Worm (Caenorhabditis elegans) whole organism, L1 larva: ENCODE results near the gene srh-268.

Experiments used
- C04F5.9 ChIP-seq: sonication (generic microtip); optimal IDR thresholded peaks from 2 replicates; lab custom pipeline; 2016; ENCODE audit warnings: missing genetic modification characterization, missing compliant biosample characterization
- C34B4.2 ChIP-seq: sonication (generic microtip); optimal IDR thresholded peaks from 2 replicates; lab custom pipeline; 2017; ENCODE audit warnings: mild to moderate bottlenecking, missing genetic modification characterization, missing compliant biosample characterization
- ama-1 ChIP-seq: fragments of 150-350 bp; optimal IDR thresholded peaks from 2 replicates; lab custom pipeline; 2014
- blmp-1 ChIP-seq: fragments of 150-350 bp; optimal IDR thresholded peaks from 2 replicates; lab custom pipeline; 2014; ENCODE audit warnings: missing biosample characterization, missing genetic modification characterization
- ceh-63 ChIP-seq: fragments of 200-800 bp; sonication (Bioruptor generic); optimal IDR thresholded peaks from 2 replicates; lab custom pipeline; 2018; ENCODE audit warnings: mild to moderate bottlenecking, missing genetic modification characterization, missing compliant biosample characterization
- ceh-82 ChIP-seq, 3 experiments: fragments of 150-350 bp in 1 of 3; sonication (generic microtip) in 2 of 3; optimal IDR thresholded peaks; 2 replicates each; lab custom pipeline; 2014 to 2017; ENCODE audit warnings: missing biosample characterization in 3 of 3, missing genetic modification characterization in 3 of 3
- ceh-88 ChIP-seq: fragments of 200-800 bp; sonication (Bioruptor generic); IDR thresholded peaks from 2 replicates; pipeline ENCODE4 v1.3.6; 2022; ENCODE audit warnings: missing genetic modification characterization, missing compliant biosample characterization
- ceh-90 ChIP-seq: sonication (generic microtip); optimal IDR thresholded peaks from 2 replicates; lab custom pipeline; 2016; ENCODE audit warnings: missing genetic modification characterization, missing compliant biosample characterization
- efl-1 ChIP-seq, 4 experiments: fragments of 150-350 bp; optimal IDR thresholded peaks in 3 of 4; peaks in 1 of 4; 1 replicate in 1 of 4; 2 replicates in 3 of 4; lab custom pipeline; 2014; ENCODE audit warnings: missing biosample characterization in 2 of 4, missing genetic modification characterization in 2 of 4, missing genetic modification reagents in 2 of 4
- egl-13 ChIP-seq: sonication (generic microtip); optimal IDR thresholded peaks from 2 replicates; lab custom pipeline; 2016; ENCODE audit warnings: missing genotype, missing genetic modification reagents, missing genetic modification characterization, missing compliant biosample characterization
- elt-2 ChIP-seq: sonication (generic microtip); optimal IDR thresholded peaks from 2 replicates; lab custom pipeline; 2016; ENCODE audit warnings: missing genetic modification characterization, mild to moderate bottlenecking, inconsistent platforms, missing compliant biosample characterization, missing genetic modification reagents
- fkh-10 ChIP-seq: sonication (generic microtip); optimal IDR thresholded peaks from 2 replicates; lab custom pipeline; 2017; ENCODE audit warnings: missing biosample characterization, missing genetic modification reagents, missing genetic modification characterization
- fkh-4 ChIP-seq: sonication (generic microtip); optimal IDR thresholded peaks from 2 replicates; lab custom pipeline; 2016; ENCODE audit warnings: missing compliant biosample characterization, missing genetic modification characterization, borderline replicate concordance
- hpl-2 ChIP-seq: fragments of 150-350 bp; optimal IDR thresholded peaks from 2 replicates; lab custom pipeline; 2014; ENCODE audit warnings: missing biosample characterization, missing genetic modification reagents, missing genetic modification characterization
- isw-1 ChIP-seq: fragments of 200-800 bp; sonication (Bioruptor generic); IDR thresholded peaks from 2 replicates; pipeline ENCODE4 v1.3.6; 2022; ENCODE audit warnings: missing genetic modification characterization, missing compliant biosample characterization
- jun-1 ChIP-seq: fragments of 150-350 bp; optimal IDR thresholded peaks from 2 replicates; lab custom pipeline; 2014; ENCODE audit warnings: missing biosample characterization, missing genetic modification reagents, missing genetic modification characterization
- lsy-2 ChIP-seq, 2 experiments: fragments of 150-350 bp; optimal IDR thresholded peaks; 2 replicates each; lab custom pipeline; 2014; ENCODE audit warnings: missing biosample characterization in 2 of 2, missing genetic modification characterization in 2 of 2
- mdl-1 ChIP-seq, 2 experiments: fragments of 150-350 bp; optimal IDR thresholded peaks; 2 replicates each; lab custom pipeline; 2014 to 2017; ENCODE audit warnings: missing biosample characterization in 2 of 2, missing genetic modification characterization in 2 of 2, inconsistent platforms in 1 of 2
- nhr-20 ChIP-seq: sonication (generic microtip); optimal IDR thresholded peaks from 2 replicates; lab custom pipeline; 2016; ENCODE audit warnings: mild to moderate bottlenecking, missing genetic modification characterization, missing compliant biosample characterization
- nhr-71 ChIP-seq: sonication (generic microtip); optimal IDR thresholded peaks from 2 replicates; lab custom pipeline; 2016; ENCODE audit warnings: mild to moderate bottlenecking, missing genetic modification characterization, moderate library complexity, missing compliant biosample characterization
- nhr-76 ChIP-seq: sonication (generic microtip); optimal IDR thresholded peaks from 2 replicates; lab custom pipeline; 2017; ENCODE audit warnings: missing biosample characterization, missing genetic modification characterization
- nhr-84 ChIP-seq: sonication (generic microtip); optimal IDR thresholded peaks from 2 replicates; lab custom pipeline; 2017; ENCODE audit warnings: missing biosample characterization, missing genetic modification characterization
- nhr-90 ChIP-seq: sonication (generic microtip); optimal IDR thresholded peaks from 2 replicates; lab custom pipeline; 2016; ENCODE audit warnings: mild to moderate bottlenecking, missing genetic modification characterization, missing compliant biosample characterization; ENCODE audit not compliant: poor library complexity
- pax-3 ChIP-seq: fragments of 200-800 bp; sonication (Bioruptor generic); optimal IDR thresholded peaks from 2 replicates; lab custom pipeline; 2018; ENCODE audit warnings: mild to moderate bottlenecking, missing genetic modification characterization, moderate library complexity, missing compliant biosample characterization
- skn-1 ChIP-seq: fragments of 150-350 bp; optimal IDR thresholded peaks from 2 replicates; lab custom pipeline; 2014; ENCODE audit warnings: missing biosample characterization, missing genetic modification characterization
- snu-23 ChIP-seq: sonication (generic microtip); optimal IDR thresholded peaks from 2 replicates; lab custom pipeline; 2016; ENCODE audit warnings: missing genetic modification characterization, missing compliant biosample characterization
- sox-4 ChIP-seq: sonication (generic microtip); optimal IDR thresholded peaks from 2 replicates; lab custom pipeline; 2016; ENCODE audit warnings: missing genetic modification characterization, missing compliant biosample characterization
- swsn-7 ChIP-seq: sonication (generic microtip); optimal IDR thresholded peaks from 2 replicates; lab custom pipeline; 2016; ENCODE audit warnings: missing genetic modification characterization, missing compliant biosample characterization
- tbx-2 ChIP-seq: sonication (generic microtip); optimal IDR thresholded peaks from 2 replicates; lab custom pipeline; 2016; ENCODE audit warnings: missing genetic modification characterization, missing compliant biosample characterization
- unc-30 ChIP-seq: sonication (generic microtip); optimal IDR thresholded peaks from 2 replicates; lab custom pipeline; 2017; ENCODE audit warnings: missing biosample characterization, missing genetic modification characterization
- unc-86 ChIP-seq: sonication (generic microtip); optimal IDR thresholded peaks from 2 replicates; lab custom pipeline; 2016; ENCODE audit warnings: missing genetic modification characterization, missing compliant biosample characterization
- zag-1 ChIP-seq: fragments of 150-350 bp; optimal IDR thresholded peaks from 2 replicates; lab custom pipeline; 2014; ENCODE audit warnings: missing biosample characterization, missing genetic modification characterization
- zip-4 ChIP-seq: fragments of 200-800 bp; sonication (Bioruptor generic); optimal IDR thresholded peaks from 2 replicates; lab custom pipeline; 2018; ENCODE audit warnings: mild to moderate bottlenecking, missing genetic modification characterization, moderate library complexity, missing compliant biosample characterization
- ztf-4 ChIP-seq: fragments of 150-350 bp; optimal IDR thresholded peaks from 2 replicates; lab custom pipeline; 2014; ENCODE audit warnings: missing biosample characterization, missing genetic modification characterization

Gene srh-268

DNA sequence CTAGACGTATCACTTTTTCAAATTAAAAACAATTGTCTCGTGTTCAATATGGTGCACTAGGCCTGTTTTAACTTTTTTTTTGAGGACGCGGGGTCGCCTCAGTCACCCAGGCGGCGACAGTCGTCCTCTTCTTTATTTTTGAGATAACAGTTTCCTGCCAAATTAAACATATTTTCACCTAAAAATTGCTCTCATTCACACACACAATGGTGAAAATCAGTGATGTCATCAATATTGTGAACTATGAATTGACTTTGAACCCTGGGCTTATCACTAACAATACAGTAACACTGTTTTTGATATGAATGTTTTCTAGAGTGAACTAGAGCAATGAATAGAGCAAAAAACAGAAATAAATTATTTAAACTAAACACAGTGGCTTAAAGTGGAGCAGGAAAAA, 17.8 kb upstream of the srh-268 start:
- TF ChIP-seq unc-30 (tag; lab: Kevin White, UChicago) (no peak), mdl-1 (tag; optimal IDR thresholded peaks at IDR 0.05; lab: Kevin White, UChicago) (no peak), elt-2 (peak; percentile 75), skn-1 (tag; lab: Kevin White, UChicago) (no peak)

DNA sequence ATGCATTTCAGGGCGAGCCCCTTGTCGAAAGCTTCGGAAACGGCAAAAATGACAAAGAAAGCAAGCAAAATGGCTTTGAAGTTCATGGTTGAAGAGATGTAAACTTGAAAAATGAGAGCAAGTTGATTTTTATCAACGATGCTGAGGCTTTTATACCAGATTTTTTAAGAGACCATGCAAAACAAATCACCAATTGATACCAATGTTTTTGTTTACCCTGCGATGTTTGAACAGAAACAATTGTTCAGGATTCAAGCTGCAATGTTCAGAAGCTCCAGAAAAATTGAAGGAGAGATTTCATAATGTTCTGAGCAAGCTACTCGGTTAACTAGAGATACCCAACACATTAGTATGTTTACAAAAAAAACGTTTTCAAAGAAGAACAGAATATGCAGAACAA, 16.8 kb upstream of the srh-268 start, which contains the start of gene C54F6.15:
Gene C54F6.15 (minus strand): TSS at position 101 of the 400 bp plus-strand sequence.
- TF ChIP-seq nhr-20 (no peak), elt-2 (no peak), nhr-84 (tag; lab: Kevin White, UChicago) (no peak), nhr-76 (no peak)

DNA sequence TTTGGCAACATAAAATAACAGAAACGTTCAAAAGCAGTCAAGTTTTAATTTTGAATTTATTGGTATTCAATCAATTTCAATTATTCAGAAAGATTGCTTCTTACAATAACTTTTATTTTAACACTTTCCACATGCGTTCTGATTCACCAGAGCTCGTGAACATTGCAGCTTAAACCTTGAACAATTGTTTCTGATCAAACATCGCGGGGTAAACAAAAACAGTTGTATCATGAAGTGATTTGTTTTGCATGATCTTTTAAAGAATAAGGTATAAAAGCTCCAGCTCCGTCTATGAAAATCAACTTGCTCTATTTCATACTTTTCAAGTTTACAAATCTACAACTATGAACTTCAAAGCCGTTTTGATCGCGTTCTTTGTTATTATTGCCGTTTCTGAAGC, 15.7 kb upstream of the srh-268 start, which contains the start of gene C54F6.6:
Gene C54F6.6 (plus strand): TSS at position 301 of the 400 bp plus-strand sequence.
- no peak for TF ChIP-seq nhr-90 (tag; lab: Kevin White, UChicago)
- TF ChIP-seq sox-4: no peak
- TF ChIP-seq elt-2: no peak
- no peak for TF ChIP-seq ceh-63 (GFP tag; lab: Kevin White, UChicago)
- no peak for TF ChIP-seq fkh-4 (tag; lab: Kevin White, UChicago)
- no peak for TF ChIP-seq ceh-90
- TF ChIP-seq hpl-2 (GFP tag; lab: Kevin White, UChicago): no peak
- no peak for TF ChIP-seq pax-3
- TF ChIP-seq tbx-2 (tag; lab: Kevin White, UChicago): no peak
- TF ChIP-seq blmp-1 (tag; lab: Kevin White, UChicago): no peak
- TF ChIP-seq zip-4 (GFP tag; lab: Kevin White, UChicago): no peak
- no peak for TF ChIP-seq fkh-10 (GFP tag; lab: Kevin White, UChicago)
- TF ChIP-seq snu-23 (GFP tag; lab: Kevin White, UChicago): no peak
- no peak for TF ChIP-seq zag-1
- TF ChIP-seq egl-13 (tag; lab: Kevin White, UChicago): no peak
- no peak for TF ChIP-seq ceh-88
- no peak for TF ChIP-seq unc-86 (tag; lab: Kevin White, UChicago)
- no peak for TF ChIP-seq isw-1 (GFP tag; lab: Robert Waterston, UW)

DNA sequence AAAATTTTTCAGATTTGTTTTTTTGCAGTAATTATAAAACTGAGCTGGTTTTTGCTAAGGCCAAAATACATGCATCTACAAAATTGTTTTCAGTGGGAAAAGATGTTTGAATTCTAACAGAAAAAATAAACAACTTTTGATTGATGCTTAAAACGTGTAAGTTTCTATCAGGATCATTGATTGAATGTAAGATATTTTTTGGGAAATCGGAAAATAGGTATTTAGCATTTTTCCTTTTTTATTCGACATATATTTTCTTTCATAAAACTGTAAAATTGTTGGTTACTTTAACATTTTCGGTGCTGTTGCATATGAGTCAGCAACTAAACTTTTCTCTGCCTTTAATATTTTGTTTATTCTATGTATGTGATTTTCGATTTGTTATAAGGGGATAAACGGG, 14.7 kb upstream of the srh-268 start, which contains the start of gene C54F6.20:
Gene C54F6.20 (plus strand): TSS at position 301 of the 400 bp plus-strand sequence.
- TF ChIP-seq efl-1 (optimal IDR thresholded peaks at IDR 0.05; lab: Kevin White, UChicago) (no peak), efl-1 (GFP tag; optimal IDR thresholded peaks at IDR 0.05 in 1 of 2; lab: Kevin White, UChicago) (peak in 1 of 2 experiments; percentile 54), ama-1 (lab: Kevin White, UChicago) (no peak)
- TF ChIP-seq, all 84 proteins: peak for 1

DNA sequence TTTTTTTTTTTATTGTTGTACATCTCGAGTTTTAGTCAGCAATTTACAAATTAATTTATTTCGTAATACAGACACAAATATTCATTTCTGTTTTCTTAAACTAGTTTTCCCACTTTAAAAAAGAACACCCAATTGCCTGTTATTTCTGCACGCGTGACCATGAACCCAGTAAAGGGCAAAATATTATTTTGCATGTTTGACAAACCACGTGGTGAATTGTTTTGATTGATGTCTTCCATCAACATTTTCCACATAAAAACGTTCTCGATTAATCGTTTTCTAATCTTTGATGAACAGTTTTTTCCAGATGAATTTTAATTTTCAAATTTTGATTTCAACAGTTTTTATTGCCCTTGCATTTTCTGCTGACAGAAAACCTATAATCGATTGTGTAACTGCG, 13.4 kb upstream of the srh-268 start, which contains the start of gene C54F6.18:
Gene C54F6.18 (plus strand): TSS at position 301 of the 400 bp plus-strand sequence.
- TF ChIP-seq C04F5.9 (tag; lab: Kevin White, UChicago): no peak
- no peak for TF ChIP-seq ceh-90
- TF ChIP-seq ztf-4 (tag; lab: Kevin White, UChicago): no peak
- TF ChIP-seq C34B4.2: no peak
- no peak for TF ChIP-seq jun-1 (tag; lab: Kevin White, UChicago)
- TF ChIP-seq lsy-2 (tag; optimal IDR thresholded peaks at IDR 0.05; lab: Kevin White, UChicago): no peak
- no peak for TF ChIP-seq swsn-7

DNA sequence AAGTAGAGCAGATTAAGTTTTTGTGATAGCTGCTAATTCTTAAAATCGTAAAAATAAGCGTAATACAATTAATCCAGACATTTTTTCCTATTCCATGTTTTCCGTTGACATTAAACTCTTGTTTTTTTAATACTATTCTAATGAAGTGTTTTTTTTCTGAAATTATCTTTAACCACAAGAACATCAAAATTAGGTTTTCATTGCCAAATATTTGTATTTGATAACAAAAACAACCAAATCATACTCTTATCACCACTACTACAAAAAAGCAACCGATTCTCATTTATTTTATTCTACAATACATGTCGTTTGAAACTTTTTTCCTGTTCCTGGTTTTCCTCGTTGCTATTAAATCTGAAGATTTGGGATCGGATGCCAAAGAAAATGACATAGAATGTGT, 12.0 kb upstream of the srh-268 start, which contains the start of gene C54F6.17:
Gene C54F6.17 (plus strand): TSS at position 301 of the 400 bp plus-strand sequence.
- TF ChIP-seq nhr-71 (tag; lab: Kevin White, UChicago) (no peak), swsn-7 (no peak), nhr-84 (tag; lab: Kevin White, UChicago) (no peak), ceh-82 (tag; optimal IDR thresholded peaks at IDR 0.05; lab: Kevin White, UChicago) (no peak), snu-23 (GFP tag; lab: Kevin White, UChicago) (no peak)
